Fruit fly (Drosophila melanogaster) whole organism, pupa: Measurements from ENCODE around the gene mnb.
A peak's percentile ranks its signal among the peaks of the same experiment; 100 is the strongest.

Experiments
- CG10348 ChIP-seq: fragments of 200-800 bp; sonication (Bioruptor generic); IDR thresholded peaks from 2 replicates; pipeline ENCODE4 v1.3.6; 2022; ENCODE audit warnings: missing biosample characterization, missing genetic modification characterization
- CG12605 ChIP-seq: fragments of 200-800 bp; sonication (Bioruptor generic); IDR thresholded peaks from 2 replicates; pipeline ENCODE4 v1.3.6; 2022; ENCODE audit warnings: missing biosample characterization, missing genetic modification characterization
- CG13204 ChIP-seq: fragments of 200-800 bp; sonication (Bioruptor generic); optimal IDR thresholded peaks from 2 replicates; lab custom pipeline; 2018; ENCODE audit warnings: missing biosample characterization, mild to moderate bottlenecking, missing genetic modification characterization, moderate library complexity
- CG14655 ChIP-seq: fragments of 200-800 bp; sonication (Bioruptor generic); optimal IDR thresholded peaks from 3 replicates; lab custom pipeline; 2017; ENCODE audit warnings: mild to moderate bottlenecking, missing biosample characterization, missing genetic modification reagents, missing genetic modification characterization
- CG15710 ChIP-seq: fragments of 200-800 bp; sonication (Bioruptor generic); optimal IDR thresholded peaks from 2 replicates; lab custom pipeline; 2018; ENCODE audit warnings: missing biosample characterization, mild to moderate bottlenecking, missing genetic modification characterization, moderate library complexity
- CG17806 ChIP-seq: fragments of 200-800 bp; sonication (Bioruptor generic); optimal IDR thresholded peaks from 2 replicates; lab custom pipeline; 2018; ENCODE audit warnings: missing biosample characterization, mild to moderate bottlenecking, missing genetic modification characterization, moderate library complexity
- CG32121 ChIP-seq: fragments of 200-800 bp; sonication (Bioruptor generic); IDR thresholded peaks from 2 replicates; pipeline ENCODE4 v1.3.6; 2022; ENCODE audit warnings: missing biosample characterization, missing genetic modification characterization
- CG34367 ChIP-seq: fragments of 200-800 bp; sonication (Bioruptor generic); optimal IDR thresholded peaks from 2 replicates; lab custom pipeline; 2018; ENCODE audit warnings: missing biosample characterization, mild to moderate bottlenecking, missing genetic modification characterization
- CG4496 ChIP-seq: fragments of 200-800 bp; sonication (Bioruptor generic); IDR thresholded peaks from 3 replicates; pipeline ENCODE4 v1.3.6; 2022; ENCODE audit warnings: missing biosample characterization, missing genetic modification characterization
- CG8159 ChIP-seq: fragments of 200-800 bp; sonication (Bioruptor generic); optimal IDR thresholded peaks from 3 replicates; lab custom pipeline; 2018; ENCODE audit warnings: missing biosample characterization, mild to moderate bottlenecking, missing genetic modification characterization, moderate library complexity
- CG8301 ChIP-seq: fragments of 200-800 bp; sonication (Bioruptor generic); optimal IDR thresholded peaks from 2 replicates; lab custom pipeline; 2018; ENCODE audit warnings: missing biosample characterization, mild to moderate bottlenecking, missing genetic modification characterization
- CG9948 ChIP-seq: fragments of 200-800 bp; sonication (Bioruptor generic); optimal IDR thresholded peaks from 2 replicates; lab custom pipeline; 2018; ENCODE audit warnings: missing biosample characterization, mild to moderate bottlenecking, missing genetic modification characterization, moderate library complexity
- D1 ChIP-seq: fragments of 200-800 bp; sonication (Bioruptor generic); optimal IDR thresholded peaks from 2 replicates; lab custom pipeline; 2018; ENCODE audit warnings: missing biosample characterization, mild to moderate bottlenecking, missing genetic modification characterization, moderate library complexity
- EcR ChIP-seq: fragments of 200-800 bp; sonication (Bioruptor generic); optimal IDR thresholded peaks from 3 replicates; lab custom pipeline; 2019; ENCODE audit warnings: missing biosample characterization, missing genetic modification characterization, mild to moderate bottlenecking, moderate library complexity, missing genetic modification reagents
- Ets98B ChIP-seq: fragments of 200-800 bp; sonication (Bioruptor generic); IDR thresholded peaks from 2 replicates; pipeline ENCODE4 v1.3.6; 2022; ENCODE audit warnings: missing biosample characterization, missing genetic modification characterization
- Pif1A ChIP-seq: fragments of 200-800 bp; sonication (Bioruptor generic); optimal IDR thresholded peaks from 3 replicates; lab custom pipeline; 2016; ENCODE audit warnings: missing biosample characterization, missing genetic modification characterization
- Pif1B ChIP-seq: fragments of 200-800 bp; sonication (Bioruptor generic); optimal IDR thresholded peaks from 3 replicates; lab custom pipeline; 2016; ENCODE audit warnings: missing biosample characterization, missing genetic modification characterization
- Snoo ChIP-seq: fragments of 200-800 bp; sonication (Bioruptor generic); optimal IDR thresholded peaks from 3 replicates; lab custom pipeline; 2017; ENCODE audit warnings: missing biosample characterization, mild to moderate bottlenecking, missing genetic modification characterization, inconsistent platforms
- fd96Ca ChIP-seq: fragments of 200-800 bp; sonication (Bioruptor generic); IDR thresholded peaks from 3 replicates; pipeline ENCODE4 v1.3.6; 2022; ENCODE audit warnings: missing biosample characterization, missing genetic modification characterization
- gl ChIP-seq: fragments of 200-800 bp; sonication (Bioruptor generic); optimal IDR thresholded peaks from 2 replicates; lab custom pipeline; 2018; ENCODE audit warnings: missing biosample characterization, mild to moderate bottlenecking, missing genetic modification characterization
- rn ChIP-seq: fragments of 200-800 bp; sonication (Bioruptor generic); IDR thresholded peaks from 2 replicates; pipeline ENCODE4 v1.3.6; 2022; ENCODE audit warnings: missing biosample characterization, missing genetic modification characterization

The mnb gene

DNA sequence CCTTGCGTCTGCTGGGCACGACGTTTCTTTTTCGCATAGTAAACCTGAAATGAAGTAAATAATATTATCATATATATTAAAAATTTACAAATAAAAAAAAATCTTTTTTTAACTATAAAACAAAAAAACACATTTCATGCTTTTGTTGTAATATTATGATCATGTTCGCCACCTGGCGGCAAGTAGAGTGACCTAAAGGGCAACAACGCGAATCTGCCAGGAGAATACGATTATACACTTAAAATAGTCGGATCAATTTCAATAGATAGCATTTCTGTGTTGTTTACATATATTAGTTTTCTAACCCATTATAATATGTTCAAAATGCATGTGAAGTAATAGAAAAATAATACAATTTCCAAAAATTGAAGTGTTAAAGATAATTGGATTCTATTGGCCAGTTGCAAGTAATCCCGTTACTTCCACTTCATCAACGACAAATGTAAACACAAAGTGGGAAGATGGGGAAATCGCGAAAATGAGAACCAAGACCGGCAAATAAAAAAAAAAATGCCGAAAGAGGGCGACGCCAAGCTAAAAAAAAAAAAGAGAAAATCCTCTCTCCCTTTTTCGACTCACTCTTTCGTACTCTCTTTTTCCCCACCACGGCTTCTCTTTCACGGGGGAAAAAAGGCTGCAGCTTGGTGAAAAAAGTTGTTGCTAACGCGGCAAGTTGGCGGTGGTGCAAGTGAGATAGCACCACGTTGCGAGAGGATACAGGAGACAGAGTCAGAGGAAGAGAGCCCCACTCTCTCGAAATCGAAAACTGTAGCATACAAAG is 16.2 kb downstream of the mnb start:
- TF ChIP-seq Pif1B (no peak), EcR (peak; percentile 44), D1 (no peak), CG15710 (tag; lab: Kevin White, UChicago) (no peak), fd96Ca (GFP tag; lab: Robert Waterston, UW) (peak; percentile 28; the same call in 1 of the 3 replicates), Pif1A (GFP tag; lab: Kevin White, UChicago) (peak; percentile 29), CG12605 (0 out of 2 replicates have a peak, but pooled peaks have one; percentile 31), CG4496 (GFP tag; lab: Robert Waterston, UW) (peak; percentile 49; the same call in 1 of the 3 replicates)

DNA sequence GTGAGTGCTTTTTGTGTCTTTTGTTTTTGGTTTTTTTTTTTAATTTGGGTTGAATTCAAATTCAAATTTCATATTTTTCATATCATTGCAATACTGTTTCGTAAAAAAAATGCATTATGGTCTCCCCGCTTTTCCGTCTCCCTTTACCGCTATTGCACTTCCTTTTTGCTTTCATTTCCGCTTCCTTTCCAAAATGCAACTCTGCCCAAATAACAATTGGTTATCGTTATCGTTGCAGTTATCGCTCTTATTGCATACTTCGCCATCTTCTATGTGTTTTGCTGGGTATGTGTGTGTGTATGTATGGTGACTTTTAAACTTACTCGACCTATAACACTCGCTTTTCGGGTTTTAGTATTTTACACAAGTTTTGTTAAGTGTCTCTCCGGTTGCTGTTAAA is 21.9 kb downstream of the mnb start:
- no peak for TF ChIP-seq fd96Ca (GFP tag; lab: Robert Waterston, UW)
- no peak for TF ChIP-seq rn (GFP tag; lab: Robert Waterston, UW)
- no peak for TF ChIP-seq CG12605
- no peak for TF ChIP-seq Ets98B (GFP tag; lab: Robert Waterston, UW)
- no peak for TF ChIP-seq Snoo (tag; lab: Kevin White, UChicago)
- TF ChIP-seq gl (tag; lab: Kevin White, UChicago) = no peak
- TF ChIP-seq CG13204 (GFP tag; lab: Kevin White, UChicago) = no peak
- TF ChIP-seq CG8301 (tag; lab: Kevin White, UChicago) = no peak
- TF ChIP-seq CG4496 (GFP tag; lab: Robert Waterston, UW) = no peak
- no peak for TF ChIP-seq D1
- TF ChIP-seq CG17806 = no peak
- no peak for TF ChIP-seq Pif1A (GFP tag; lab: Kevin White, UChicago)
- no peak for TF ChIP-seq CG9948 (tag; lab: Kevin White, UChicago)
- TF ChIP-seq CG34367 (tag; lab: Kevin White, UChicago) = no peak

DNA sequence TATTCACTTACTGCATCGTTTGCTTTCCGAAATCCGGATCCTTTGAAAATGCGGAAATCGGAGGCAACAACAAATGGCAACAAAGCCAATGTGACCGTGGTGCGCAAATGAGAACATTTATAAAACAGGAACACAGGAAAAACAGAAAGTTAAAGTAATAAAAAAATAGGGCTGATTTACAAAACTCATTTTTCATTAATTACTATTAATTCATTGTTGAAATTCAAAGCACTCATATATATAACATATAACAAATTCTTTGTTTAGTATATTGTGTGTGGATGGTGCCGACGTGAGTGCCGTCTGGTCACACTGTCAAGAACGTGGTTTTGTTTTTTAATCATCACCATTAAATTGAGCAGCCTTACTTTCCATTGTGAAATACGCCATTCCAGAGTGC is 26.3 kb downstream of the mnb start, which contains the start of the genes Arp8 and CG6769:
Gene Arp8 (minus strand): TSS at position 90 of the 400 bp plus-strand sequence.
Gene CG6769 (plus strand): TSS at position 292 of the 400 bp plus-strand sequence.
- TF ChIP-seq EcR (no peak), gl (tag; lab: Kevin White, UChicago) (no peak), CG14655 (GFP tag; lab: Kevin White, UChicago) (no peak), CG10348 (GFP tag; lab: Robert Waterston, UW) (no peak), Ets98B (GFP tag; lab: Robert Waterston, UW) (no peak), CG34367 (tag; lab: Kevin White, UChicago) (no peak), CG17806 (no peak), CG32121 (GFP tag; lab: Robert Waterston, UW) (no peak), CG8301 (tag; lab: Kevin White, UChicago) (no peak), D1 (no peak), CG8159 (tag; lab: Kevin White, UChicago) (no peak), Pif1B (no peak), Pif1A (GFP tag; lab: Kevin White, UChicago) (no peak), CG12605 (no peak), CG9948 (tag; lab: Kevin White, UChicago) (no peak), CG4496 (GFP tag; lab: Robert Waterston, UW) (no peak), CG13204 (GFP tag; lab: Kevin White, UChicago) (no peak)

DNA sequence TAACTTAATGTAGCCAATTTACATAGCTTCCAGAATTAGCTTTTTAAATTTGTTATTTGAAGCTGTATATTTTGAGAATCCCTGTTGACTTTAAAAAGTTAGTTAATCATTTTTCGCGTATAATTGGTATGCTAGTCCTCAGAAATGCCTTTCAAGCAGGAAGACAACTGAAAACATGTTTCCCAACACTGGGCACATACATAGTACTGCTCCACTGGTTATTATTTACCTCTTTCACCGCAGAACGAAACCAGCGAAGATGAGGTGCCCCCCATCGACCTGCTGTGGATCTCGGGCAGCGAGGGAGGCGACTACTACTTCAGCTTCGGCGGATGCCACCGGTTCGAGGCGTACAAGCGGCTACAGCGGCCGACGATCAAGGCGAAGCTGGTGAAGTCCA is 29.2 kb downstream of the mnb start:
- TF ChIP-seq Pif1B (no peak), CG15710 (tag; lab: Kevin White, UChicago) (no peak), Ets98B (GFP tag; lab: Robert Waterston, UW) (no peak), CG4496 (GFP tag; lab: Robert Waterston, UW) (no peak), CG8159 (tag; lab: Kevin White, UChicago) (no peak), CG10348 (GFP tag; lab: Robert Waterston, UW) (no peak), CG34367 (tag; lab: Kevin White, UChicago) (no peak), CG8301 (tag; lab: Kevin White, UChicago) (no peak), Pif1A (GFP tag; lab: Kevin White, UChicago) (no peak), EcR (no peak), CG12605 (no peak), CG17806 (no peak)

DNA sequence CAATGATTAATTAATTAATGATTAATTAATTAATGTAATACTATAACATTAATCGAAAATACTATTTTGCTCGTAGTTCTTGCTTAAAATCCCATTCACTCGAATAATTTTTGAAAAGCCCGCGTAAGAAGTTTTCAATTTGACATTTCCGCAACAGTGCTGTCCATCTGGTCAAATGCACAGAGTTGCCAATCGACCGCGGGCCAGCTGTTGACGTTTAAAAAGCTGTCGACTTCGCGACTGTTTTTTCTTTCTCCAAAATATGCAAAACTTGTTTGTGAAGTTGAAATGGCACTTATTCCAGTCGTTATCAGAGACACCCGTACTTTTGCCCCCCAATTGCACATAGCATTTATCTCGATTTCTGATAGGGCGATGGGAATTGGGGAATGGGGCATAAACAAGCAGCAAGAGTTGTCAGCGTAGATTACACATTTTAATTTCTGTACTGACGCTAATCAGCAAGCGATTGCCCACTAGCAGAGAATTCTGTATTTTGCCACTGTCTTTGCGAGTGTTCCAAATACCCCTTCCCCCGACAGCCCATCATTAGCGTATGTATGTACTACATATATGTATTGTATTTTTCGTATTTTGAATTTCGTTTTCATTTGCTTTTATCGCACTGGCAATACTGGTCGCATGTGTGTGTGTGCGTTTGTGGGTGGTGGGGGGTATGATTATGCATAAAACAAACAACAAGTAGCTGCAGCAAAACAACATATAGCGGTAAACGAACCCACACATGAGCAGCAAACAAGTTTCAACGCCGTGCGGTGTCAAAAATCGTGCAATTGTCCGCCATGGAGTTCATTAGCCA is 30.4 kb downstream of the mnb start, which contains the start of gene Srx:
Gene Srx (plus strand): TSS at position 517 of the 820 bp plus-strand sequence.
- peak; percentile 37; the same call in 1 of the 2 replicates for TF ChIP-seq Ets98B (GFP tag; lab: Robert Waterston, UW)
- TF ChIP-seq Snoo (tag; lab: Kevin White, UChicago) = no peak
- peak; percentile 65; the same call in 1 of the 3 replicates for TF ChIP-seq CG4496 (GFP tag; lab: Robert Waterston, UW)
- no peak for TF ChIP-seq rn (GFP tag; lab: Robert Waterston, UW)
- no peak for TF ChIP-seq CG17806
- TF ChIP-seq EcR = peak; percentile 56
- no peak for TF ChIP-seq CG14655 (GFP tag; lab: Kevin White, UChicago)
- TF ChIP-seq CG8159 (tag; lab: Kevin White, UChicago) = peak; percentile 20
- peak; percentile 36; the same call in 1 of the 3 replicates for TF ChIP-seq fd96Ca (GFP tag; lab: Robert Waterston, UW)
- peak; percentile 1 for TF ChIP-seq CG9948 (tag; lab: Kevin White, UChicago)
- TF ChIP-seq CG34367 (tag; lab: Kevin White, UChicago) = peak; percentile 1
- peak; percentile 35; the same call in 1 of the 2 replicates for TF ChIP-seq CG32121 (GFP tag; lab: Robert Waterston, UW)
- peak; percentile 23 for TF ChIP-seq CG15710 (tag; lab: Kevin White, UChicago)
- no peak for TF ChIP-seq Pif1A (GFP tag; lab: Kevin White, UChicago)
- no peak for TF ChIP-seq CG12605
